Fruit fly (Drosophila melanogaster): Measurements from ENCODE around the gene CG31436.
A peak's percentile ranks its signal among the peaks of the same experiment; 100 is the strongest.

Gene CG31436

dm6 chr3R:25299507-25299964 is 4.4 kb upstream of the CG31436 start, which contains the start of gene CG31288:
Gene CG31288, minus strand, starts transcription at chr3R:25299557.
- TF ChIP-seq pan (optimal IDR thresholded peaks at IDR 0.05) (no peak), ey (GFP tag; optimal IDR thresholded peaks at IDR 0.05) (no peak), Vsx2 (GFP tag; optimal IDR thresholded peaks at IDR 0.05; ENCODE audit: partially characterized antibody) (no peak), usp (GFP tag; optimal IDR thresholded peaks at IDR 0.05) (no peak), N (GFP tag; optimal IDR thresholded peaks at IDR 0.05) (no peak), Hr78 (GFP tag; optimal IDR thresholded peaks at IDR 0.05) (no peak), tai (GFP tag; optimal IDR thresholded peaks at IDR 0.05) (no peak), CG9705 (GFP tag; optimal IDR thresholded peaks at IDR 0.05) (no peak), GATAd (GFP tag; optimal IDR thresholded peaks at IDR 0.05) (no peak), Hr83 (GFP tag; optimal IDR thresholded peaks at IDR 0.05; ENCODE audit: poor library complexity, severe bottlenecking) (no peak), fru (GFP tag; optimal IDR thresholded peaks at IDR 0.05) (no peak), rgr (GFP tag; optimal IDR thresholded peaks at IDR 0.05) (no peak), woc (GFP tag; optimal IDR thresholded peaks at IDR 0.05) (no peak), foxo (GFP tag; optimal IDR thresholded peaks at IDR 0.05) (no peak), Mio (GFP tag; optimal IDR thresholded peaks at IDR 0.05) (no peak), sage (GFP tag; optimal IDR thresholded peaks at IDR 0.05) (no peak), h (GFP tag; optimal IDR thresholded peaks at IDR 0.05) (no peak), CG32264 (GFP tag; optimal IDR thresholded peaks at IDR 0.05) (no peak), Hnf4 (GFP tag; optimal IDR thresholded peaks at IDR 0.05) (no peak)

DNA sequence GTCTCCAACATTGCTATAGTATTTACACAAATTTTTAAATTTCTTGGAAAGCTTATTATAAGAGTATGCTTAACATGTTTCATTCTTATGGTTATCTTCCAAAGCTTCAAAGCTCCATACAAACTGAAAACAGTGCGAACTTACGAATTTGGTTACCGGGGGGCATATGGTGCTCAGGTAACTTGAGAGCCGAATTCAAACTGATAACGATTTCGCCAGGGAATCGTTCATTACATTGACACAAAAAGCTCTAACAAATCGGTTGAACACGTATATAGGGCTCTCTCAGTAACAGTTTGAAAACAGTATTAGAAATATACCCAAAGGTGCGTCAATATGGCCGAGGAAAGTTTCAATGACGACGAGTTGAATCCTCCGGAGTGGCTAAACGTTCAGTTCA is 3.4 kb upstream of the CG31436 start, which contains the start of gene CG13659:
TSS of gene CG13659 (plus strand) at position 317 of the 400 bp plus-strand sequence.
- no peak for TF ChIP-seq sv (GFP tag; optimal IDR thresholded peaks at IDR 0.05)
- no peak for TF ChIP-seq Hnf4 (GFP tag; optimal IDR thresholded peaks at IDR 0.05)

DNA sequence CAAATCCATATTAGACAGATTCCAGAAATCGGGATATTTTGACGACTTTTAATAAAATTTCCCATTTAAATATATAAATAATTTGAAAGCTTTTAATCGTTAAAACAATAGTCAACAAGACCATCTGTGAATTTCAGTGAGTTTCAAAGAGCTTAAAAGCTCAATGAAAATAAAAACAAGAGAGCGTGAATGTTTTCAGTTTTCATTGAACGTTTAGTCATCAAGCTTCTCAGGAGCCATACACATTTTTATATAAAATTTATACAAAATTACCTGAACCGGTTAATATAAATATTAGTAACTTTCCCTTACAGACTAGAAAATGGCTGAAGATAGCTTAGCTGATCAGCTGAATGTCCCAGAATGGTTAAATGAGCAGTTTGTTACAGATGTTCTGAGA is 1.7 kb upstream of the CG31436 start, which contains the start of gene CG31370:
TSS of gene CG31370 (plus strand) at position 226 of the 400 bp plus-strand sequence.
- TF ChIP-seq Hr83 (GFP tag; optimal IDR thresholded peaks at IDR 0.05; ENCODE audit: poor library complexity, severe bottlenecking), result no peak
- TF ChIP-seq brk (GFP tag; optimal IDR thresholded peaks at IDR 0.05), result peak; percentile 57
- no peak for TF ChIP-seq CG32264 (GFP tag; optimal IDR thresholded peaks at IDR 0.05)
- no peak for TF ChIP-seq psq (GFP tag; optimal IDR thresholded peaks at IDR 0.05)
- no peak for TF ChIP-seq fru (GFP tag; optimal IDR thresholded peaks at IDR 0.05)
- TF ChIP-seq Rel (GFP tag; optimal IDR thresholded peaks at IDR 0.05), result no peak
- TF ChIP-seq Rel (tag; optimal IDR thresholded peaks at IDR 0.05), result no peak

dm6 chr3R:25305822-25306544 is 2.0 kb downstream of the CG31436 start:
- TF ChIP-seq ey (GFP tag; optimal IDR thresholded peaks at IDR 0.05), result no peak
- no peak for TF ChIP-seq Rel (GFP tag; optimal IDR thresholded peaks at IDR 0.05)
- TF ChIP-seq Rel (tag; optimal IDR thresholded peaks at IDR 0.05), result peak; percentile 1

DNA sequence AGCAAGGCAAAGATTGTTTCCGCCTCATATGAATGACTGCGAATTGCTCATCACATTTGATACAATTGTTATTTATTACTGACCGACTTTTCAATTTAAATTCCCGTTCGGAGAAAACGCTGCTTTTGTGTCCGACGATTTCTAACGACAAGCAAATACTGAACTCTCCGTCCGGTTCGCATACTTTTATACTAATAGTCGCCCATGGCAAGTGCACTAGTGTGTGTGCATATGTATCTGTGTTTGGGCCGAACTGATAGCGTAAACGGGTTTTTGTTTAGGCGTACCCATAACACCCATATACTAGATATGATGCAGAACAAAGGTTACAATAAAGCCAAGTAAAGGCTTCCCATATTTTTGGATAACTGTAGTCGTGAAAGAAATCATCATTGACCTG is 4.3 kb downstream of the CG31436 start, which contains the start of gene CG10550:
TSS of gene CG10550 (minus strand) at position 164 of the 400 bp plus-strand sequence.
- TF ChIP-seq tai (GFP tag; optimal IDR thresholded peaks at IDR 0.05) (no peak), OdsH (GFP tag; optimal IDR thresholded peaks at IDR 0.05) (no peak), Vsx2 (GFP tag; optimal IDR thresholded peaks at IDR 0.05; ENCODE audit: partially characterized antibody) (no peak), sv (GFP tag; optimal IDR thresholded peaks at IDR 0.05) (no peak), Hnf4 (GFP tag; optimal IDR thresholded peaks at IDR 0.05) (peak; percentile 0)

DNA sequence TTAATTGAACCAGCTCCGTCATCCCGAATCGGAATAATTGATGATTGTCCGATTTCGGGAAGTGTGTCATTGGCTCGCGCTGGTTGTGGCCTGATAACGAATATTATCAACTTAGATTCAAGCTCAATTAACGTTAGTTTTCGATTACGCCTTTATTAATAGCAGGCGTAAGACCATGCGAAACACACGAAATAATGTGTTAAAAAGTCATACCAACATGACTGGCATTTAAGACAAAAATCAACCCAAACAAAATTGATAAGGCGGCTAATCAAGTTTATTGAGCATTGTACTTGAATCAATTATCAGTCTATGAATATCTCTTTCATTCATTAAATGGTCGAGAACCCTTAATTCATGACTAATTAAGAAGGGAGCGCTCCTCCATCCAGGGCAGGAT is 5.2 kb downstream of the CG31436 start:
- TF ChIP-seq ey (GFP tag; optimal IDR thresholded peaks at IDR 0.05) (no peak), Hr83 (GFP tag; optimal IDR thresholded peaks at IDR 0.05; ENCODE audit: poor library complexity, severe bottlenecking) (no peak), rgr (GFP tag; optimal IDR thresholded peaks at IDR 0.05) (no peak), Abd-B (GFP tag; optimal IDR thresholded peaks at IDR 0.05) (no peak), sage (GFP tag; optimal IDR thresholded peaks at IDR 0.05) (no peak), dmrt93B (GFP tag; optimal IDR thresholded peaks at IDR 0.05) (no peak), CrebA (GFP tag; optimal IDR thresholded peaks at IDR 0.05; ENCODE audit: borderline replicate concordance) (no peak), Mio (GFP tag; optimal IDR thresholded peaks at IDR 0.05) (no peak), GATAd (GFP tag; optimal IDR thresholded peaks at IDR 0.05) (no peak), h (GFP tag; optimal IDR thresholded peaks at IDR 0.05) (no peak)
